Worm (Caenorhabditis elegans) whole organism, L2 larva: ENCODE data around the gene tbx-2.

ENCODE experiments used
- F13H6.1 ChIP-seq: sonication (generic microtip); optimal IDR thresholded peaks from 2 replicates; lab custom pipeline; 2016; ENCODE audit warnings: missing genetic modification characterization, missing compliant biosample characterization
- ama-1 ChIP-seq: fragments of 150-350 bp; optimal IDR thresholded peaks from 2 replicates; lab custom pipeline; 2018; ENCODE audit warnings: inconsistent platforms
- ceh-82 ChIP-seq: fragments of 150-350 bp; optimal IDR thresholded peaks from 2 replicates; lab custom pipeline; 2014; ENCODE audit warnings: missing biosample characterization, missing genetic modification characterization
- egl-27 ChIP-seq: sonication (generic microtip); optimal IDR thresholded peaks from 3 replicates; lab custom pipeline; 2017; ENCODE audit warnings: missing biosample characterization, missing genetic modification reagents, missing genetic modification characterization
- elt-1 ChIP-seq: fragments of 150-350 bp; optimal IDR thresholded peaks from 2 replicates; lab custom pipeline; 2014; ENCODE audit warnings: missing biosample characterization, missing genetic modification characterization
- elt-3 ChIP-seq: sonication (generic microtip); optimal IDR thresholded peaks from 2 replicates; lab custom pipeline; 2017; ENCODE audit warnings: missing biosample characterization, missing genetic modification characterization
- fos-1 ChIP-seq: fragments of 150-350 bp; optimal IDR thresholded peaks from 2 replicates; lab custom pipeline; 2014; ENCODE audit warnings: missing biosample characterization, missing genetic modification characterization
- lin-11 ChIP-seq: fragments of 150-350 bp; sonication (generic microtip); optimal IDR thresholded peaks from 2 replicates; lab custom pipeline; 2014; ENCODE audit warnings: missing biosample characterization, missing genetic modification characterization, inconsistent platforms, mixed read lengths
- lin-13 ChIP-seq: fragments of 150-350 bp; optimal IDR thresholded peaks from 2 replicates; lab custom pipeline; 2014; ENCODE audit warnings: missing biosample characterization, missing genetic modification reagents, missing genetic modification characterization
- lin-39 ChIP-seq: fragments of 150-350 bp; optimal IDR thresholded peaks from 2 replicates; lab custom pipeline; 2014; ENCODE audit warnings: missing biosample characterization, missing genetic modification reagents, missing genetic modification characterization
- nhr-23 ChIP-seq: fragments of 150-350 bp; optimal IDR thresholded peaks from 2 replicates; lab custom pipeline; 2014; ENCODE audit warnings: missing biosample characterization, missing genetic modification reagents, missing genetic modification characterization
- ztf-11 ChIP-seq: sonication (generic microtip); optimal IDR thresholded peaks from 2 replicates; lab custom pipeline; 2017; ENCODE audit warnings: missing biosample characterization, missing genetic modification characterization

DNA sequence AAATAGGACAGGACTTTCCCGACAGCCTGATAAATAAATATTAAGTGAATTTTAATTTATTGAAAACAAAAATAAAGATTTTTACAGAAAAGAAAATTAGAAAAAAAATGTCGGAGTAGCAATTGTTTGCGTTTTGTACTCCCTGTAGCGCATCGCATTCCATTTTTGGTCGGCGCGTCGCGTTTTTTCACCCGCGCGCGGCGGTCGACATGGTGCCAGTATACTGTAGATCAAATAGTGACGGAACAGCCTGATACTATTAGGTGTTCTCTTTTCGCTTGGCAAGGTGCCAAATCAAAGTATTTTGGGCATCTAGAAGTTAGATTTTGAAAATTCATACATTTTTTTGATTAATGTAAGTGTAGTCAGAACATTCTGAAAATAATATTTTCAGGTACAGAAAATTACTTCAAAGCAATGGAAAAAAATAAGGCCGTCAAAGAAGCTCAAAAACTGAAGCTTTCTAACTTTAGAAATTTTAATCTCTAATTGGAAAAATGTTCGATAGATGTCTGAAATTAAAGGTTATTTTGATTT is 37.3 kb downstream of the tbx-2 start:
- TF ChIP-seq ztf-11, result no peak
- TF ChIP-seq elt-3 (tag; lab: Kevin White, UChicago), result no peak
- no peak for TF ChIP-seq lin-13 (GFP tag; lab: Kevin White, UChicago)
- no peak for TF ChIP-seq nhr-23 (tag; lab: Kevin White, UChicago)
- TF ChIP-seq lin-39 (tag; lab: Kevin White, UChicago), result no peak
- no peak for TF ChIP-seq F13H6.1 (tag; lab: Kevin White, UChicago)
- no peak for TF ChIP-seq elt-1 (tag; lab: Kevin White, UChicago)
- no peak for TF ChIP-seq ama-1 (lab: Kevin White, UChicago)
- no peak for TF ChIP-seq fos-1
- TF ChIP-seq ceh-82, result no peak
- TF ChIP-seq lin-11, result no peak
- TF ChIP-seq egl-27 (tag; lab: Kevin White, UChicago), result no peak
